Worm (Caenorhabditis elegans): Measurements from ENCODE around the gene gmap-3.

The gmap-3 gene

DNA sequence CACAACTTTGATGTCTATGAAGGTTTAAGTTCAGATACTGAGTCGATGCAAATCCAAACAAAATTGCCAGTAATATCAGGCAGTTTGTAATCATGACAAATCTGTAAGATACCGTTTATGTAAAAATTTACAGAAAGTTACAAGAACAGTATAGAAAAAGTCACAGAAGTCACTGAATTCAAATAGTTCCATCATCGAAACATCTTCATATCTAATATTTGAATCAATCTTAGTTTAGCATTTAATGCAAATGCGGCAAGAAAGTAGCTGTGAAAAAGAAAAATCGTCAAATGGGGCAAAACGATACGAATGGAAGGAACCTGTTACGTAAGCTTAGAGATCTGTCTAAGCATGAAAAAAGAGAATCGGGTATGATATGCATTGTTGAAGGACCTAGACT, 2.4 kb upstream of the gmap-3 start, which contains the start of gene gmap-2:
Gene gmap-2 (minus strand): TSS at position 101 of the 400 bp plus-strand sequence.
- TF ChIP-seq him-1 (tag; optimal IDR thresholded peaks at IDR 0.05), result no peak
- no peak for TF ChIP-seq dao-5 (tag; optimal IDR thresholded peaks at IDR 0.05)
- no peak for TF ChIP-seq W03F9.2 (tag; optimal IDR thresholded peaks at IDR 0.05)

DNA sequence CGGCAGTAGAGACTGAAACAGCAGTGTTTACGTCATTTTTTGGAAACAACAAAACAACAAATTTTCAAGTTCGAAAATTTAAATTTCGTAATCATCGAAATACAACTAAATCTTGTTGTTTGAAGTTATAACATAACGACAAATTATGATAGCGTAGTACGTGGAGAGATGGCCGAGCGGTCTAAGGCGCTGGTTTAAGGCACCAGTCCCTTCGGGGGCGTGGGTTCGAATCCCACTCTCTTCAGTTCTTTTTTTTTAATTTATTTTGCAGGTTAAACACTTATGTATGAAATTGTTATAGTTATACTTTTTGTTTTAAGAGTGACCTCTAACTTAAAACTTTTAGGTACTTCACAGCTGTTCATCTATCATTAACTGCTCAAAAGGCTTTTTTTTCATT, 1.5 kb upstream of the gmap-3 start:
- TF ChIP-seq W03F9.2 (tag; optimal IDR thresholded peaks at IDR 0.05) (no peak), dao-5 (tag; optimal IDR thresholded peaks at IDR 0.05) (no peak), him-1 (tag; optimal IDR thresholded peaks at IDR 0.05) (no peak)

ce11 chrX:12937521-12937920, 3.2 kb downstream of the gmap-3 start:
- TF ChIP-seq him-1 (tag; optimal IDR thresholded peaks at IDR 0.05) (no peak), dao-5 (tag; optimal IDR thresholded peaks at IDR 0.05) (no peak), W03F9.2 (tag; optimal IDR thresholded peaks at IDR 0.05) (no peak)

DNA sequence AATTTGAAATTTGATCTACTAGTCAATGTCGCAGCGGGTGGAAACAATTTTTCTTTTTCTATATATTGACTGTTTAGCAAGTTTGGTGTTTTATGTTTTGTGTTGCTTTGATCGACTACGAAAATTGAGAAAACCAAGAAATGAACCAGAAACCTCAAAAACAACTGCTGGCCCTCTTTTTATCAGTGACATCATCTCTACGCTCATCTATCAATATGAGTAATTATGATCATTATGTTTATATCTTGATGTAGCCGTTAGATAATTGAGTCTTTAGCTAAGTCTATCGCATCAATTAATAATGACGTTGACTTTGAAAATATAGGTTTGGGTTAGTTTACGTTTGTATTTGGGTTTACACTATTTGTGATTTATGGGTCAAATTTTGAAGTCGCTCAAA, 5.1 kb downstream of the gmap-3 start:
- TF ChIP-seq dao-5 (tag; optimal IDR thresholded peaks at IDR 0.05) (no peak), W03F9.2 (tag; optimal IDR thresholded peaks at IDR 0.05) (no peak), him-1 (tag; optimal IDR thresholded peaks at IDR 0.05) (no peak)

ce11 chrX:12934768-12935167, 6.0 kb downstream of the gmap-3 start, which contains the start of gene gmap-1:
gmap-1 (minus strand) TSS chrX:12934978.
- no peak for TF ChIP-seq dao-5 (tag; optimal IDR thresholded peaks at IDR 0.05)
- no peak for TF ChIP-seq W03F9.2 (tag; optimal IDR thresholded peaks at IDR 0.05)
- TF ChIP-seq him-1 (tag; optimal IDR thresholded peaks at IDR 0.05), result no peak

- TF ChIP-seq dao-5 (tag; optimal IDR thresholded peaks at IDR 0.05) (no peak), W03F9.2 (tag; optimal IDR thresholded peaks at IDR 0.05) (no peak), him-1 (tag; optimal IDR thresholded peaks at IDR 0.05) (no peak)
Measured at ce11 chrX:12929961-12930360, 10.8 kb downstream of the gmap-3 start, which contains the start of gene C34E7.3. C34E7.3 (plus strand) TSS chrX:12930261.

ce11 chrX:12928753-12929152, 12.0 kb downstream of the gmap-3 start:
- TF ChIP-seq him-1 (tag; optimal IDR thresholded peaks at IDR 0.05) (no peak), W03F9.2 (tag; optimal IDR thresholded peaks at IDR 0.05) (no peak), dao-5 (tag; optimal IDR thresholded peaks at IDR 0.05) (no peak)

DNA sequence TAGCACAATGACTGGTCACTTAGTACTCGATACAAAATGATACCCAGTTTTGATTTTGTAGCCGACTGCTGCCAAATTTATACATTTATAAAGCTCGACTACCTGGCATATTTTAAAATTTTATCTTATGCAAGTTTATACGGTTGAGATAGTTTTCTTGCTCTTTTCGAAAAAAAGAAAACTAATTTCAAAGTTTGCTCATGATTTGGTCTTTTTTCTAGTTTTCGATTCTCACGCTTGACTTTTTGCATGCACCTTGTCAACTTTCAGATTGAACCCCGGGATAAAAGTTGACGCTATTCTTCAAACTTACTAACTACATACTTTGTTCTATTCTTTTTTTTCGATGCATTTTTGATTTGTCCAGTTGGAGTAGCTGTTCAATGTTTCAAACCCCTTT, 13.8 kb downstream of the gmap-3 start:
- TF ChIP-seq dao-5 (tag; optimal IDR thresholded peaks at IDR 0.05) (no peak), W03F9.2 (tag; optimal IDR thresholded peaks at IDR 0.05) (no peak), him-1 (tag; optimal IDR thresholded peaks at IDR 0.05) (no peak)

DNA sequence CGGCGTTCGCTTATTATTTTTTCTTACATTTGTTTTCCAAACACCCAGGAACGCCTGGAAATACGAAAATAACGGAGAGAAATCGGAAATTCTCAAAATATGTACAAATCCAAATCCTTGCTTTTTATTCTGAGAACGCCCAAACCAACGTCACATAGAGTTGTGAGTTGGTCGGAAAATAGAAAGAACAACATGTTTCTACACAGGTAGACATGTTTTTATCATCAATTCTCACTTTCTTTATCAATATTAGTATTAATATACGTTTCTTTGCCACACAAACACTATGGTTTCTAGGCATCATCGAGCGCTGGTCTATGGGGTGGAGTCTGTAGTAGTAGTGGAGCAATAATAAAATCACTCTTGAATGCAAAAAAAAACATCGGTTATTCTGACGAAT, 22.3 kb downstream of the gmap-3 start:
- TF ChIP-seq W03F9.2 (tag; optimal IDR thresholded peaks at IDR 0.05) (no peak), dao-5 (tag; optimal IDR thresholded peaks at IDR 0.05) (no peak), him-1 (tag; optimal IDR thresholded peaks at IDR 0.05) (no peak)

DNA sequence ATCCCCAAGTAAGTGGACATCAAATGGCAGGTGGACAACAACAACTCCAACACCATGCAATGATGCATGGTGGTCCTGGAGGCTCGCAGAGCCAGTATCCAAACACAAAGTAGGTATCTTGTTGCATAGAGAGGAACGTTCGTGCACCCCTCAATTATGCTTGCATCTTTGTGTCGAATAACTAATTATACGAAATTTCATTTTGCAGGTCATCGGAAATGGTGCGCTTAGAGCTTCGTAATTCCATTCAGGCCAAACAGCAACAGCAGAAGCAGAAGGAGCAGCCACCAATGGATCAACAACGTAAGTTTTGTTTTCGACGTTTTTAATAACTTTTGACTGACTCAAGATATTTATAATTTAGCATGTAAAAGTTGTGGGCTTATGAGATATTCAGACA, 24.3 kb downstream of the gmap-3 start:
- TF ChIP-seq him-1 (tag; optimal IDR thresholded peaks at IDR 0.05) (no peak), W03F9.2 (tag; optimal IDR thresholded peaks at IDR 0.05) (no peak), dao-5 (tag; optimal IDR thresholded peaks at IDR 0.05) (no peak)

- TF ChIP-seq him-1 (tag; optimal IDR thresholded peaks at IDR 0.05) (no peak), dao-5 (tag; optimal IDR thresholded peaks at IDR 0.05) (no peak), W03F9.2 (tag; optimal IDR thresholded peaks at IDR 0.05) (no peak)
Measured at ce11 chrX:12915693-12916092, 25.1 kb downstream of the gmap-3 start.

DNA sequence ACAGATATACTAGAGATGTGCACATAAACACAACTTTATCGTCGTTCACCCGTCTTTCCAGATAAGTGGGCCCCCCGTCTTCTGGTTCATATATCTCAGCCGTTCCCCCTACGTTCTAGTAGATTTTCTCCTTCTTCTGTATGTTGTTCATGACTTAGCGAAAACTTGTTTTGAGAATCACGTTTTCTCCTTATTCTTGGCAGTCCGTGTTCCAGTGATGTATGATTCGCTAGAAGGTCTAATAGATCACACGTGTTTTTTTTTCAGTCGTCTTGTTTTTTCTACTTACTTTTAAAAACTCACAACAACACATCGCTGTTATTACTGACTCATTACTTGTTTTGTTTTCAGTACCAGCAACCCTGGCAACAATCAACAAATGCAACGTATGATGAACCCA, 25.7 kb downstream of the gmap-3 start:
- TF ChIP-seq W03F9.2 (tag; optimal IDR thresholded peaks at IDR 0.05) (no peak), him-1 (tag; optimal IDR thresholded peaks at IDR 0.05) (no peak), dao-5 (tag; optimal IDR thresholded peaks at IDR 0.05) (no peak)

DNA sequence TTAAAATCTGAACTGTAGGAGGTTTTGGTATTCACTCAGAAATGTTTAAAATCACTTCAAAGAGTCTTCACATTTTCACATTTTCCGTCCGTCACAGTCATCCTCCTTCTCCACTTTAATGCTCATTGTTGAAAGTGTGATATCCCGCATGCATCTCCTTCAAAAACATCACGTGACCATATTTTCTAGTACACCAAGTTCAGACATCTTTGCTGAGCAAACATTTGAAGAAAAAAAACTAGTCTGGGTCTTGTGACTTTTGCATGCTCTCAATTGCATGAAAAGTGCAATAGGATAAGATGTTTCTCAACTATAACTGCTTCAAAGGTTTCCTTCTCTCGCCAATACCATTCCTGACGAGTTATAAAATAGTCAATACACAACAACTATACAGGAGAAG, 26.5 kb downstream of the gmap-3 start:
- TF ChIP-seq dao-5 (tag; optimal IDR thresholded peaks at IDR 0.05), result no peak
- no peak for TF ChIP-seq him-1 (tag; optimal IDR thresholded peaks at IDR 0.05)
- TF ChIP-seq W03F9.2 (tag; optimal IDR thresholded peaks at IDR 0.05), result no peak

ce11 chrX:12913398-12914071, 27.2 kb downstream of the gmap-3 start:
- TF ChIP-seq W03F9.2 (tag; optimal IDR thresholded peaks at IDR 0.05) (no peak), him-1 (tag; optimal IDR thresholded peaks at IDR 0.05) (no peak), dao-5 (tag; optimal IDR thresholded peaks at IDR 0.05) (no peak)

DNA sequence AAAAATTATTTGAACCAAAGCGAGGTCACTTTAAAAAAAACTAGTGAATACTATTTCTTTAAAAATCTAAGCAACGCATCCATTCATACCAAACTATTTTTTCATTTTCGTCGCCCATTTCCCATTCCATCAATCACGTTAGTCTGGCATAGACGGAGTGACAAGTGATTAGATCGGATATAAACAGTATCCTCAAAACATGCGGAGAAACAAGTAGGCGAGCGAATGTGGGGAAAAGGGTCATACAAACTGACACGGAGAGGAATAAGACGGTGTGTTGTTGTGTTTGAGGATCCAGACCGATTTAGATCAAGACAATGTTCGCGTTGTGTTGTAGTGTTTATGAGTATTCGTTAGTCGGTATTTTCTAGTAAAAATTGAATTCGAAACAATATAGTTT, 28.3 kb downstream of the gmap-3 start:
- TF ChIP-seq him-1 (tag; optimal IDR thresholded peaks at IDR 0.05) (no peak), W03F9.2 (tag; optimal IDR thresholded peaks at IDR 0.05) (no peak), dao-5 (tag; optimal IDR thresholded peaks at IDR 0.05) (no peak)
